Fruit fly (Drosophila melanogaster) whole organism, embryonic: ENCODE measurements around the gene CG8526.
A peak's percentile ranks its signal among the peaks of the same experiment; 100 is the strongest.

ENCODE experiments used
- Adf1 ChIP-seq: fragments of 200-800 bp; sonication (Bioruptor generic); IDR thresholded peaks from 2 replicates; pipeline ENCODE4 v1.3.6; 2022; ENCODE audit warnings: missing biosample characterization, missing genetic modification characterization
- Asciz ChIP-seq: fragments of 200-800 bp; sonication (Bioruptor generic); optimal IDR thresholded peaks from 2 replicates; lab custom pipeline; 2017; ENCODE audit warnings: missing biosample characterization, mild to moderate bottlenecking, missing genetic modification characterization, missing genetic modification reagents
- Atf6 ChIP-seq: fragments of 200-800 bp; sonication (Bioruptor generic); IDR thresholded peaks from 2 replicates; pipeline ENCODE4 v1.3.6; 2022; ENCODE audit warnings: missing biosample characterization, missing genetic modification characterization
- Bgb ChIP-seq: fragments of 200-800 bp; sonication (Bioruptor generic); IDR thresholded peaks from 2 replicates; pipeline ENCODE4 v1.3.6; 2022; ENCODE audit warnings: missing biosample characterization, missing genetic modification characterization; ENCODE audit not compliant: partially characterized antibody
- Blimp-1 ChIP-seq: fragments of 200-800 bp; sonication (Bioruptor generic); optimal IDR thresholded peaks from 3 replicates; lab custom pipeline; 2018; ENCODE audit warnings: missing biosample characterization, missing genetic modification characterization, mild to moderate bottlenecking, moderate library complexity, missing genetic modification reagents
- CG10462 ChIP-seq: fragments of 200-800 bp; sonication (Bioruptor generic); optimal IDR thresholded peaks from 2 replicates; lab custom pipeline; 2016; ENCODE audit warnings: missing biosample characterization, missing genetic modification characterization
- CG10654 ChIP-seq: fragments of 200-800 bp; sonication (Bioruptor generic); optimal IDR thresholded peaks from 2 replicates; lab custom pipeline; 2016; ENCODE audit warnings: missing biosample characterization, missing genetic modification characterization
- CG10979 ChIP-seq: fragments of 200-800 bp; sonication (Bioruptor generic); optimal IDR thresholded peaks from 2 replicates; lab custom pipeline; 2018; ENCODE audit warnings: missing biosample characterization, mild to moderate bottlenecking, missing genetic modification characterization, moderate library complexity
- CG14050 ChIP-seq: fragments of 200-800 bp; sonication (Bioruptor generic); IDR thresholded peaks from 3 replicates; pipeline ENCODE4 v1.3.6; 2022; ENCODE audit warnings: missing biosample characterization, missing genetic modification characterization
- CG14860 ChIP-seq: fragments of 200-800 bp; sonication (Bioruptor generic); IDR thresholded peaks from 3 replicates; pipeline ENCODE4 v1.3.6; 2022; ENCODE audit warnings: missing biosample characterization, missing genetic modification characterization; ENCODE audit not compliant: partially characterized antibody
- CG14965 ChIP-seq: fragments of 200-800 bp; sonication (Bioruptor generic); optimal IDR thresholded peaks from 2 replicates; lab custom pipeline; 2016; ENCODE audit warnings: missing biosample characterization, missing genetic modification characterization, borderline replicate concordance
- CG2202 ChIP-seq: fragments of 200-800 bp; sonication (Bioruptor generic); optimal IDR thresholded peaks from 2 replicates; lab custom pipeline; 2018; ENCODE audit warnings: missing biosample characterization, mild to moderate bottlenecking, missing genetic modification characterization
- CG32767 ChIP-seq: fragments of 200-800 bp; sonication (Bioruptor generic); IDR thresholded peaks from 2 replicates; pipeline ENCODE4 v1.3.6; 2022; ENCODE audit warnings: missing biosample characterization, missing genetic modification characterization
- CG32772 ChIP-seq: fragments of 200-800 bp; sonication (Bioruptor generic); IDR thresholded peaks from 2 replicates; pipeline ENCODE4 v1.3.6; 2022; ENCODE audit warnings: missing biosample characterization, missing genetic modification characterization
- CG4282 ChIP-seq: fragments of 200-800 bp; sonication (Bioruptor generic); optimal IDR thresholded peaks from 2 replicates; lab custom pipeline; 2016; ENCODE audit warnings: missing biosample characterization, missing genetic modification characterization
- CG4328 ChIP-seq: fragments of 200-800 bp; sonication (Bioruptor generic); optimal IDR thresholded peaks from 3 replicates; lab custom pipeline; 2017; ENCODE audit warnings: missing biosample characterization, missing genetic modification reagents, missing genetic modification characterization
- CG4617 ChIP-seq: fragments of 200-800 bp; sonication (Bioruptor generic); optimal IDR thresholded peaks from 3 replicates; lab custom pipeline; 2016; ENCODE audit warnings: missing biosample characterization, missing genetic modification characterization, borderline replicate concordance
- CG7357 ChIP-seq: fragments of 200-800 bp; sonication (Bioruptor generic); IDR thresholded peaks from 3 replicates; pipeline ENCODE4 v1.3.6; 2022; ENCODE audit warnings: missing biosample characterization, missing genetic modification characterization
- CG7372 ChIP-seq: fragments of 200-800 bp; sonication (Bioruptor generic); IDR thresholded peaks from 2 replicates; pipeline ENCODE4 v1.3.6; 2022; ENCODE audit warnings: missing biosample characterization, missing genetic modification characterization
- Dad ChIP-seq: fragments of 200-800 bp; sonication (Bioruptor generic); optimal IDR thresholded peaks from 3 replicates; lab custom pipeline; 2016; ENCODE audit warnings: missing biosample characterization, missing genetic modification characterization
- Dll ChIP-seq: fragments of 200-800 bp; sonication (Bioruptor generic); IDR thresholded peaks from 4 replicates; pipeline ENCODE4 v1.3.6; 2022; ENCODE audit warnings: missing biosample characterization, missing genetic modification characterization; ENCODE audit not compliant: partially characterized antibody
- Doc3 ChIP-seq: fragments of 200-800 bp; sonication (Bioruptor generic); IDR thresholded peaks from 3 replicates; pipeline ENCODE4 v1.3.6; 2022; ENCODE audit warnings: missing biosample characterization, missing genetic modification characterization; ENCODE audit not compliant: partially characterized antibody
- Drgx ChIP-seq: fragments of 200-800 bp; sonication (Bioruptor generic); IDR thresholded peaks from 2 replicates; pipeline ENCODE4 v1.3.6; 2022; ENCODE audit warnings: missing biosample characterization, missing genetic modification characterization
- Fer1 ChIP-seq: fragments of 200-800 bp; sonication (Bioruptor generic); optimal IDR thresholded peaks from 2 replicates; lab custom pipeline; 2017; ENCODE audit warnings: missing biosample characterization, mild to moderate bottlenecking, missing genetic modification characterization
- MESR4 ChIP-seq: fragments of 200-800 bp; sonication (Bioruptor generic); optimal IDR thresholded peaks from 2 replicates; lab custom pipeline; 2018; ENCODE audit warnings: missing biosample characterization, mild to moderate bottlenecking, missing genetic modification characterization, moderate library complexity
- Oli ChIP-seq: fragments of 200-800 bp; sonication (Bioruptor generic); optimal IDR thresholded peaks from 2 replicates; lab custom pipeline; 2018; ENCODE audit warnings: missing biosample characterization, mild to moderate bottlenecking, missing genetic modification characterization, moderate library complexity
- Opbp ChIP-seq: fragments of 200-800 bp; sonication (Bioruptor generic); IDR thresholded peaks from 3 replicates; pipeline ENCODE4 v1.3.6; 2022; ENCODE audit warnings: missing biosample characterization, missing genetic modification characterization; ENCODE audit not compliant: partially characterized antibody
- Scr ChIP-seq: fragments of 200-800 bp; sonication (Bioruptor generic); IDR thresholded peaks from 2 replicates; pipeline ENCODE4 v1.3.6; 2022; ENCODE audit warnings: missing biosample characterization, missing genetic modification characterization; ENCODE audit not compliant: partially characterized antibody
- da ChIP-seq: fragments of 200-800 bp; sonication (Bioruptor generic); optimal IDR thresholded peaks from 2 replicates; lab custom pipeline; 2016; ENCODE audit warnings: missing biosample characterization, missing genetic modification characterization
- dimm ChIP-seq: fragments of 200-800 bp; sonication (Bioruptor generic); IDR thresholded peaks from 2 replicates; pipeline ENCODE4 v1.3.6; 2022; ENCODE audit warnings: missing biosample characterization, missing genetic modification characterization
- disco-r ChIP-seq: fragments of 200-800 bp; sonication (Bioruptor generic); optimal IDR thresholded peaks from 2 replicates; lab custom pipeline; 2016; ENCODE audit warnings: missing biosample characterization, missing genetic modification characterization
- en ChIP-seq: fragments of 200-800 bp; sonication (Bioruptor generic); optimal IDR thresholded peaks from 2 replicates; lab custom pipeline; 2016; ENCODE audit warnings: missing biosample characterization, missing genetic modification characterization
- gfzf ChIP-seq: fragments of 200-800 bp; sonication (Bioruptor generic); optimal IDR thresholded peaks from 2 replicates; lab custom pipeline; 2016; ENCODE audit warnings: missing biosample characterization, mild to moderate bottlenecking, missing genetic modification characterization, moderate library complexity
- gsb-n ChIP-seq: fragments of 200-800 bp; sonication (Bioruptor generic); optimal IDR thresholded peaks from 3 replicates; lab custom pipeline; 2018; ENCODE audit warnings: missing biosample characterization, mild to moderate bottlenecking, missing genetic modification characterization
- hb ChIP-seq: fragments of 200-800 bp; sonication (Bioruptor generic); IDR thresholded peaks from 3 replicates; pipeline ENCODE4 v1.3.6; 2022; ENCODE audit warnings: missing biosample characterization, missing genetic modification characterization; ENCODE audit not compliant: partially characterized antibody
- knrl ChIP-seq: fragments of 200-800 bp; sonication (Bioruptor generic); IDR thresholded peaks from 3 replicates; pipeline ENCODE4 v1.3.6; 2022; ENCODE audit warnings: missing biosample characterization, missing genetic modification characterization; ENCODE audit not compliant: partially characterized antibody
- nerfin-2 ChIP-seq: fragments of 200-800 bp; sonication (Bioruptor generic); IDR thresholded peaks from 2 replicates; pipeline ENCODE4 v1.3.6; 2022; ENCODE audit warnings: missing biosample characterization, missing genetic modification characterization; ENCODE audit not compliant: partially characterized antibody
- pita ChIP-seq: fragments of 200-800 bp; sonication (Bioruptor generic); optimal IDR thresholded peaks from 2 replicates; lab custom pipeline; 2017; ENCODE audit warnings: missing biosample characterization, mild to moderate bottlenecking, missing genetic modification characterization
- pzg ChIP-seq: fragments of 200-800 bp; sonication (Bioruptor generic); optimal IDR thresholded peaks from 3 replicates; lab custom pipeline; 2018; ENCODE audit warnings: missing biosample characterization, mild to moderate bottlenecking, missing genetic modification characterization, moderate library complexity
- row ChIP-seq: fragments of 200-800 bp; sonication (Bioruptor generic); IDR thresholded peaks from 3 replicates; pipeline ENCODE4 v1.3.6; 2022; ENCODE audit warnings: missing biosample characterization, missing genetic modification characterization
- ssp ChIP-seq: fragments of 200-800 bp; sonication (Bioruptor generic); IDR thresholded peaks from 2 replicates; pipeline ENCODE4 v1.3.6; 2022; ENCODE audit warnings: missing biosample characterization, missing genetic modification characterization
- stwl ChIP-seq: fragments of 200-800 bp; sonication (Bioruptor generic); optimal IDR thresholded peaks from 3 replicates; lab custom pipeline; 2018; ENCODE audit warnings: missing biosample characterization, mild to moderate bottlenecking, missing genetic modification characterization, moderate library complexity
- tap ChIP-seq: fragments of 200-800 bp; optimal IDR thresholded peaks from 3 replicates; lab custom pipeline; 2019; ENCODE audit warnings: missing biosample characterization, mild to moderate bottlenecking, missing genetic modification characterization, moderate library complexity
- tll ChIP-seq, 2 experiments: fragments of 200-800 bp in 1 of 2; fragments of >200 bp in 1 of 2; sonication (Bioruptor generic) in 1 of 2; optimal IDR thresholded peaks; 2 replicates each; lab custom pipeline; 2017 to 2019; ENCODE audit warnings: missing biosample characterization in 2 of 2, missing genetic modification characterization in 2 of 2, mild to moderate bottlenecking in 1 of 2, moderate library complexity in 1 of 2
- yki ChIP-seq: fragments of >200 bp; optimal IDR thresholded peaks from 3 replicates; lab custom pipeline; 2018
- zen ChIP-seq: fragments of 200-800 bp; sonication (Bioruptor generic); optimal IDR thresholded peaks from 3 replicates; lab custom pipeline; 2018; ENCODE audit warnings: missing biosample characterization, mild to moderate bottlenecking, missing genetic modification characterization, moderate library complexity
- zen2 ChIP-seq: fragments of 200-800 bp; sonication (Bioruptor generic); IDR thresholded peaks from 3 replicates; pipeline ENCODE4 v1.3.6; 2022; ENCODE audit warnings: missing biosample characterization, missing genetic modification characterization; ENCODE audit not compliant: partially characterized antibody

CG8526 gene

dm6 chr3R:9762955-9763931, 37.8 kb upstream of the CG8526 start, which contains the start of the genes Snap24 and CG8478 (continued):
- TF ChIP-seq knrl (peak; percentile 82), stwl (tag; lab: Kevin White, UChicago) (peak; percentile 91), CG10654 (no peak), zen2 (GFP tag; lab: Robert Waterston, UW) (peak; percentile 66; the same call in 2 of the 3 replicates), Bgb (GFP tag; lab: Robert Waterston, UW) (peak; percentile 85), hb (peak; percentile 61), tap (tag; lab: Kevin White, UChicago) (no peak), Drgx (GFP tag; lab: Robert Waterston, UW) (no peak), ssp (peak; percentile 92), Blimp-1 (no peak), nerfin-2 (GFP tag; lab: Robert Waterston, UW) (peak; percentile 73), Dad (GFP tag; lab: Kevin White, UChicago) (no peak), Opbp (GFP tag; lab: Robert Waterston, UW) (peak; percentile 71; the same call in 2 of the 3 replicates), CG32772 (GFP tag; lab: Robert Waterston, UW) (no peak), pzg (peak; percentile 61), MESR4 (GFP tag; lab: Kevin White, UChicago) (peak; percentile 86), disco-r (GFP tag; lab: Kevin White, UChicago) (no peak), zen (tag; lab: Kevin White, UChicago) (peak; percentile 12), yki (no peak), Asciz (GFP tag; lab: Kevin White, UChicago) (no peak), dimm (GFP tag; lab: Robert Waterston, UW) (no peak), Dll (GFP tag; lab: Robert Waterston, UW) (peak; percentile 78; the same call in 3 of the 4 replicates), CG14050 (GFP tag; lab: Robert Waterston, UW) (no peak), gfzf (GFP tag; lab: Kevin White, UChicago) (peak; percentile 55), Atf6 (GFP tag; lab: Robert Waterston, UW) (no peak), CG10979 (tag; lab: Kevin White, UChicago) (no peak), Scr (GFP tag; lab: Robert Waterston, UW) (peak; percentile 79), CG7357 (GFP tag; lab: Robert Waterston, UW) (peak; percentile 96), CG4282 (GFP tag; lab: Kevin White, UChicago) (no peak), en (GFP tag; lab: Kevin White, UChicago) (no peak), CG2202 (tag; lab: Kevin White, UChicago) (no peak), Fer1 (GFP tag; lab: Kevin White, UChicago) (peak; percentile 5), da (no peak), Doc3 (GFP tag; lab: Robert Waterston, UW) (peak; percentile 71), CG10462 (GFP tag; lab: Kevin White, UChicago) (no peak), Adf1 (GFP tag; lab: Robert Waterston, UW) (no peak), row (GFP tag; lab: Robert Waterston, UW) (peak; percentile 70), CG4328 (GFP tag; lab: Kevin White, UChicago) (no peak), CG7372 (GFP tag; lab: Robert Waterston, UW) (no peak), pita (peak; percentile 46), CG32767 (GFP tag; lab: Robert Waterston, UW) (no peak), CG14860 (GFP tag; lab: Robert Waterston, UW) (peak; percentile 64; the same call in 2 of the 3 replicates), CG4617 (peak; percentile 40), Oli (tag; lab: Kevin White, UChicago) (no peak), CG14965 (GFP tag; lab: Kevin White, UChicago) (no peak), tll (GFP tag; optimal IDR thresholded peaks at IDR 0.05; lab: Kevin White, UChicago) (no peak), gsb-n (tag; lab: Kevin White, UChicago) (no peak)
